Fruit fly (Drosophila melanogaster) whole organism, embryonic: ENCODE results near the gene CG10337.

Source experiments
- ATbp ChIP-seq: fragments of 200-800 bp; sonication (Bioruptor generic); optimal IDR thresholded peaks from 2 replicates; lab custom pipeline; 2017; ENCODE audit warnings: missing biosample characterization, mild to moderate bottlenecking, missing genetic modification characterization, missing genetic modification reagents
- Atf-2 ChIP-seq: fragments of 200-800 bp; sonication (Bioruptor generic); optimal IDR thresholded peaks from 2 replicates; lab custom pipeline; 2016; ENCODE audit warnings: missing biosample characterization, missing genetic modification characterization
- B-H2 ChIP-seq: fragments of 200-800 bp; sonication (Bioruptor generic); optimal IDR thresholded peaks from 2 replicates; lab custom pipeline; 2018; ENCODE audit warnings: missing biosample characterization, mild to moderate bottlenecking, missing genetic modification characterization
- BtbVII ChIP-seq: fragments of 200-800 bp; sonication (Bioruptor generic); optimal IDR thresholded peaks from 3 replicates; lab custom pipeline; 2017; ENCODE audit warnings: missing biosample characterization, mild to moderate bottlenecking, missing genetic modification characterization
- Bteb2 ChIP-seq: fragments of 200-800 bp; sonication (Bioruptor generic); optimal IDR thresholded peaks from 2 replicates; lab custom pipeline; 2016; ENCODE audit warnings: missing biosample characterization, missing genetic modification characterization
- CG10321 ChIP-seq: fragments of 200-800 bp; sonication (Bioruptor generic); IDR thresholded peaks from 2 replicates; pipeline ENCODE4 v1.3.6; 2022; ENCODE audit warnings: missing biosample characterization, missing genetic modification characterization
- CG10366 ChIP-seq: fragments of 200-800 bp; sonication (Bioruptor generic); IDR thresholded peaks from 2 replicates; pipeline ENCODE4 v1.3.6; 2022; ENCODE audit warnings: missing biosample characterization, missing genetic modification characterization
- CG10654 ChIP-seq: fragments of 200-800 bp; sonication (Bioruptor generic); optimal IDR thresholded peaks from 2 replicates; lab custom pipeline; 2016; ENCODE audit warnings: missing biosample characterization, missing genetic modification characterization
- CG11695 ChIP-seq: fragments of 200-800 bp; sonication (Bioruptor generic); IDR thresholded peaks from 3 replicates; pipeline ENCODE4 v1.3.6; 2022; ENCODE audit warnings: missing biosample characterization, missing genetic modification characterization
- CG16813 ChIP-seq: fragments of 200-800 bp; sonication (Bioruptor generic); IDR thresholded peaks from 3 replicates; pipeline ENCODE4 v1.3.6; 2022; ENCODE audit warnings: missing biosample characterization, missing genetic modification characterization; ENCODE audit not compliant: partially characterized antibody
- CG17186 ChIP-seq: fragments of 200-800 bp; sonication (Bioruptor generic); optimal IDR thresholded peaks from 3 replicates; lab custom pipeline; 2017; ENCODE audit warnings: missing biosample characterization, missing genetic modification reagents, missing genetic modification characterization
- CG17385 ChIP-seq: fragments of 200-800 bp; sonication (Bioruptor generic); optimal IDR thresholded peaks from 3 replicates; lab custom pipeline; 2018; ENCODE audit warnings: missing biosample characterization, mild to moderate bottlenecking, missing genetic modification characterization
- CG2116 ChIP-seq: fragments of 200-800 bp; sonication (Bioruptor generic); optimal IDR thresholded peaks from 3 replicates; lab custom pipeline; 2018; ENCODE audit warnings: missing biosample characterization, mild to moderate bottlenecking, missing genetic modification characterization
- CG2678 ChIP-seq: fragments of 200-800 bp; sonication (Bioruptor generic); optimal IDR thresholded peaks from 3 replicates; lab custom pipeline; 2019; ENCODE audit warnings: missing biosample characterization, mild to moderate bottlenecking, missing genetic modification characterization, moderate library complexity
- CG3838 ChIP-seq: fragments of 200-800 bp; sonication (Bioruptor generic); optimal IDR thresholded peaks from 3 replicates; lab custom pipeline; 2016; ENCODE audit warnings: missing biosample characterization, missing genetic modification characterization
- CG42726 ChIP-seq: fragments of 200-800 bp; sonication (Bioruptor generic); IDR thresholded peaks from 2 replicates; pipeline ENCODE4 v1.3.6; 2022; ENCODE audit warnings: missing biosample characterization, missing genetic modification characterization; ENCODE audit not compliant: partially characterized antibody
- CG4707 ChIP-seq: fragments of 200-800 bp; sonication (Bioruptor generic); optimal IDR thresholded peaks from 2 replicates; lab custom pipeline; 2018; ENCODE audit warnings: missing biosample characterization, mild to moderate bottlenecking, missing genetic modification characterization, moderate library complexity
- CG6654 ChIP-seq: fragments of 200-800 bp; sonication (Bioruptor generic); optimal IDR thresholded peaks from 2 replicates; lab custom pipeline; 2017; ENCODE audit warnings: missing biosample characterization, mild to moderate bottlenecking, missing genetic modification characterization
- CG6765 ChIP-seq: fragments of 200-800 bp; sonication (Bioruptor generic); optimal IDR thresholded peaks from 3 replicates; lab custom pipeline; 2017; ENCODE audit warnings: missing biosample characterization, mild to moderate bottlenecking, missing genetic modification characterization
- CG7372 ChIP-seq: fragments of 200-800 bp; sonication (Bioruptor generic); IDR thresholded peaks from 2 replicates; pipeline ENCODE4 v1.3.6; 2022; ENCODE audit warnings: missing biosample characterization, missing genetic modification characterization
- CTCF ChIP-seq: fragments of 200-800 bp; sonication (Bioruptor generic); optimal IDR thresholded peaks from 2 replicates; lab custom pipeline; 2017; ENCODE audit warnings: missing biosample characterization, mild to moderate bottlenecking, missing genetic modification characterization, moderate library complexity
- CkIIα-i1 ChIP-seq: fragments of 200-800 bp; sonication (Bioruptor generic); IDR thresholded peaks from 2 replicates; pipeline ENCODE4 v1.3.6; 2022; ENCODE audit warnings: missing biosample characterization, missing genetic modification characterization
- CrebB ChIP-seq: fragments of 200-800 bp; sonication (Bioruptor generic); optimal IDR thresholded peaks from 3 replicates; lab custom pipeline; 2018; ENCODE audit warnings: missing biosample characterization, mild to moderate bottlenecking, missing genetic modification characterization
- Drgx ChIP-seq: fragments of 200-800 bp; sonication (Bioruptor generic); IDR thresholded peaks from 2 replicates; pipeline ENCODE4 v1.3.6; 2022; ENCODE audit warnings: missing biosample characterization, missing genetic modification characterization
- Ets65A ChIP-seq: fragments of 200-800 bp; sonication (Bioruptor generic); peaks from one replicate; lab custom pipeline; 2016; ENCODE audit warnings: missing biosample characterization, missing genetic modification characterization
- HHEX ChIP-seq: fragments of 200-800 bp; sonication (Bioruptor generic); optimal IDR thresholded peaks from 3 replicates; lab custom pipeline; 2017; ENCODE audit warnings: missing biosample characterization, mild to moderate bottlenecking, missing genetic modification characterization, missing genetic modification reagents
- Kr ChIP-seq: fragments of 200-800 bp; sonication (Bioruptor generic); optimal IDR thresholded peaks from 2 replicates; lab custom pipeline; 2017; ENCODE audit warnings: missing biosample characterization, mild to moderate bottlenecking, missing genetic modification characterization
- Mes4 ChIP-seq: fragments of 200-800 bp; sonication (Bioruptor generic); optimal IDR thresholded peaks from 2 replicates; lab custom pipeline; 2016; ENCODE audit warnings: missing biosample characterization, missing genetic modification characterization
- NfI ChIP-seq: fragments of 200-800 bp; sonication (Bioruptor generic); optimal IDR thresholded peaks from 3 replicates; lab custom pipeline; 2018; ENCODE audit warnings: missing biosample characterization, mild to moderate bottlenecking, missing genetic modification characterization, moderate library complexity
- Rx ChIP-seq: fragments of 200-800 bp; sonication (Bioruptor generic); IDR thresholded peaks from 2 replicates; pipeline ENCODE4 v1.3.6; 2022; ENCODE audit warnings: missing biosample characterization, missing genetic modification characterization
- Sox100B ChIP-seq: fragments of 200-800 bp; sonication (Bioruptor generic); optimal IDR thresholded peaks from 3 replicates; lab custom pipeline; 2018; ENCODE audit warnings: missing biosample characterization, mild to moderate bottlenecking, missing genetic modification characterization
- Sry-δ ChIP-seq: fragments of 200-800 bp; sonication (Bioruptor generic); optimal IDR thresholded peaks from 2 replicates; lab custom pipeline; 2016; ENCODE audit warnings: missing biosample characterization, missing genetic modification characterization
- Tbp ChIP-seq: fragments of >200 bp; optimal IDR thresholded peaks from 2 replicates; lab custom pipeline; 2018; ENCODE audit warnings: missing biosample characterization, missing genetic modification characterization
- ato ChIP-seq: fragments of 200-800 bp; sonication (Bioruptor generic); IDR thresholded peaks from 2 replicates; pipeline ENCODE4 v1.3.6; 2022; ENCODE audit warnings: missing biosample characterization, missing genetic modification characterization; ENCODE audit not compliant: partially characterized antibody
- crol ChIP-seq: fragments of 200-800 bp; sonication (Bioruptor generic); IDR thresholded peaks from 2 replicates; pipeline ENCODE4 v1.3.6; 2022; ENCODE audit warnings: missing biosample characterization, missing genetic modification characterization
- cwo ChIP-seq: fragments of 200-800 bp; sonication (Bioruptor generic); optimal IDR thresholded peaks from 3 replicates; lab custom pipeline; 2017; ENCODE audit warnings: missing biosample characterization, missing genetic modification characterization, mild to moderate bottlenecking, moderate library complexity, missing genetic modification reagents
- dimm ChIP-seq: fragments of 200-800 bp; sonication (Bioruptor generic); IDR thresholded peaks from 2 replicates; pipeline ENCODE4 v1.3.6; 2022; ENCODE audit warnings: missing biosample characterization, missing genetic modification characterization
- gce ChIP-seq: fragments of 200-800 bp; sonication (Bioruptor generic); IDR thresholded peaks from 3 replicates; pipeline ENCODE4 v1.3.6; 2022; ENCODE audit warnings: missing biosample characterization, missing genetic modification characterization
- gcm ChIP-seq: fragments of 200-800 bp; sonication (Bioruptor generic); optimal IDR thresholded peaks from 2 replicates; lab custom pipeline; 2019; ENCODE audit warnings: missing biosample characterization, mild to moderate bottlenecking, missing genetic modification characterization, moderate library complexity
- gcm2 ChIP-seq: fragments of 200-800 bp; sonication (Bioruptor generic); optimal IDR thresholded peaks from 2 replicates; lab custom pipeline; 2016; ENCODE audit warnings: missing biosample characterization, missing genetic modification characterization
- ham ChIP-seq: fragments of 200-800 bp; sonication (Bioruptor generic); IDR thresholded peaks from 2 replicates; pipeline ENCODE4 v1.3.6; 2022; ENCODE audit warnings: missing biosample characterization, missing genetic modification characterization
- hbn ChIP-seq: fragments of 200-800 bp; sonication (Bioruptor generic); IDR thresholded peaks from 2 replicates; pipeline ENCODE4 v1.3.6; 2022; ENCODE audit warnings: missing biosample characterization, missing genetic modification characterization; ENCODE audit not compliant: partially characterized antibody
- knrl ChIP-seq: fragments of 200-800 bp; sonication (Bioruptor generic); IDR thresholded peaks from 3 replicates; pipeline ENCODE4 v1.3.6; 2022; ENCODE audit warnings: missing biosample characterization, missing genetic modification characterization; ENCODE audit not compliant: partially characterized antibody
- lab ChIP-seq: fragments of 200-800 bp; sonication (Bioruptor generic); optimal IDR thresholded peaks from 3 replicates; lab custom pipeline; 2017; ENCODE audit warnings: missing biosample characterization, missing genetic modification characterization, mild to moderate bottlenecking, moderate library complexity, missing genetic modification reagents
- sc ChIP-seq, 3 experiments: fragments of >200 bp in 2 of 3; fragments of 200-800 bp in 1 of 3; sonication (Bioruptor generic) in 1 of 3; optimal IDR thresholded peaks; 2 replicates in 2 of 3; 3 replicates in 1 of 3; lab custom pipeline; 2017; ENCODE audit warnings: mild to moderate bottlenecking in 1 of 3, missing biosample characterization in 1 of 3, missing genetic modification characterization in 1 of 3, missing genetic modification reagents in 1 of 3
- sima ChIP-seq: fragments of 200-800 bp; sonication (Bioruptor generic); optimal IDR thresholded peaks from 2 replicates; lab custom pipeline; 2016; ENCODE audit warnings: missing biosample characterization, missing genetic modification characterization
- sna ChIP-seq: fragments of 200-800 bp; sonication (Bioruptor generic); IDR thresholded peaks from 2 replicates; pipeline ENCODE4 v1.3.6; 2022; ENCODE audit warnings: missing biosample characterization, missing genetic modification characterization; ENCODE audit not compliant: partially characterized antibody
- so ChIP-seq: fragments of 200-800 bp; sonication (Bioruptor generic); IDR thresholded peaks from 3 replicates; pipeline ENCODE4 v1.3.6; 2022; ENCODE audit warnings: missing biosample characterization, missing genetic modification characterization
- trem ChIP-seq: fragments of 200-800 bp; optimal IDR thresholded peaks from 3 replicates; lab custom pipeline; 2019; ENCODE audit warnings: missing biosample characterization, mild to moderate bottlenecking, missing genetic modification characterization, moderate library complexity
- unc-4 ChIP-seq: fragments of 200-800 bp; sonication (Bioruptor generic); IDR thresholded peaks from 2 replicates; pipeline ENCODE4 v1.3.6; 2022; ENCODE audit warnings: missing biosample characterization, missing genetic modification characterization; ENCODE audit not compliant: partially characterized antibody
- vnd ChIP-seq: fragments of 200-800 bp; sonication (Bioruptor generic); IDR thresholded peaks from 3 replicates; pipeline ENCODE4 v1.3.6; 2022; ENCODE audit warnings: missing biosample characterization, missing genetic modification characterization; ENCODE audit not compliant: partially characterized antibody

CG10337 gene

DNA sequence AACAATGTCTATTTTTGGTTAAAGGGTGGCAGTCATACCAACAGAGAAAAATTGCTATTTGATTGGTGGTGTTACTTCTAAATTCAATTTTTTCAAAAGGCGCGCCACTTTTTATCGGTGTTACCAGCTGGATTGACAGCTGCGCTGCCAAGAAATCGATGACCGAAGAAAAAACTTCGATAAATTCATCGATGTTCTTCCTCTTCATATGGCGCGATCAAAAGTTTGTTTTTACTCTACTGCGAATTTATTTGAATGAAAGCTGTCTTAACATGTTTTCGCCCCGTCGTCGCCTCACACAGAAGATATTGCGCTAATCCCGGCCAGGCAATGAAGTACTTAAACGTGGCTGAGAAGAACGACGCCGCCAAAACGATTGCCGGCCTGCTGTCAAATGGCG is 48.8 kb downstream of the CG10337 start, which contains the start of gene Top3alpha (continued):
- no peak for TF ChIP-seq Bteb2 (GFP tag; lab: Kevin White, UChicago)
- TF ChIP-seq CG10366 (GFP tag; lab: Robert Waterston, UW), result no peak
- no peak for TF ChIP-seq HHEX
- TF ChIP-seq CkIIα-i1 (GFP tag; lab: Robert Waterston, UW), result no peak
- TF ChIP-seq Kr, result no peak
- peak; percentile 44; the same call in 2 of the 3 replicates for TF ChIP-seq knrl (GFP tag; lab: Robert Waterston, UW)
- peak; percentile 52; the same call in 1 of the 2 replicates for TF ChIP-seq sna (GFP tag; lab: Robert Waterston, UW)
- TF ChIP-seq gcm2 (GFP tag; lab: Kevin White, UChicago), result no peak
- no peak for TF ChIP-seq gce (GFP tag; lab: Robert Waterston, UW)
- TF ChIP-seq ATbp (GFP tag; lab: Kevin White, UChicago), result no peak
- no peak for TF ChIP-seq Atf-2 (GFP tag; lab: Kevin White, UChicago)
- no peak for TF ChIP-seq so (GFP tag; lab: Robert Waterston, UW)
- TF ChIP-seq CG6654 (GFP tag; lab: Kevin White, UChicago), result no peak
- TF ChIP-seq ato (GFP tag; lab: Robert Waterston, UW), result peak; percentile 38; the same call in 1 of the 2 replicates
- no peak for TF ChIP-seq Ets65A (GFP tag; lab: Kevin White, UChicago)
- peak; percentile 72 for TF ChIP-seq CG17186 (GFP tag; lab: Kevin White, UChicago)
- TF ChIP-seq CG10321, result no peak
- TF ChIP-seq Drgx, result no peak
- TF ChIP-seq BtbVII (GFP tag; lab: Kevin White, UChicago), result no peak
- TF ChIP-seq CrebB (tag; lab: Kevin White, UChicago), result no peak
- TF ChIP-seq unc-4 (GFP tag; lab: Robert Waterston, UW), result peak; percentile 70
- no peak for TF ChIP-seq Sox100B (GFP tag; lab: Kevin White, UChicago)
- TF ChIP-seq Tbp, result no peak
- no peak for TF ChIP-seq CG7372
- TF ChIP-seq sima (GFP tag; lab: Kevin White, UChicago), result no peak
- no peak for TF ChIP-seq Rx (GFP tag; lab: Robert Waterston, UW)
- no peak for TF ChIP-seq NfI
- TF ChIP-seq CG11695 (GFP tag; lab: Robert Waterston, UW), result no peak
- TF ChIP-seq Sry-δ (GFP tag; lab: Kevin White, UChicago), result peak; percentile 66
- TF ChIP-seq CG6765 (GFP tag; lab: Kevin White, UChicago), result no peak
- TF ChIP-seq CG2678 (tag; lab: Kevin White, UChicago), result no peak
- no peak for TF ChIP-seq CTCF (GFP tag; lab: Kevin White, UChicago)
- TF ChIP-seq B-H2 (GFP tag; lab: Kevin White, UChicago), result no peak
- no peak for TF ChIP-seq CG4707 (GFP tag; lab: Kevin White, UChicago)
- no peak for TF ChIP-seq CG3838 (GFP tag; lab: Kevin White, UChicago)
- no peak for TF ChIP-seq CG10654 (GFP tag; lab: Kevin White, UChicago)
- no peak for TF ChIP-seq ham
- peak; percentile 14; the same call in 1 of the 2 replicates for TF ChIP-seq CG42726
- peak; percentile 90 for TF ChIP-seq CG2116 (GFP tag; lab: Kevin White, UChicago)
- no peak for TF ChIP-seq cwo (GFP tag; lab: Kevin White, UChicago)
- peak; percentile 48 for TF ChIP-seq vnd (GFP tag; lab: Robert Waterston, UW)
- no peak for TF ChIP-seq sc (optimal IDR thresholded peaks at IDR 0.05; lab: Kevin White, UChicago)
- TF ChIP-seq sc (GFP tag; optimal IDR thresholded peaks at IDR 0.05; lab: Kevin White, UChicago), result no peak
- no peak for TF ChIP-seq crol (GFP tag; lab: Robert Waterston, UW)
- TF ChIP-seq trem, result peak; percentile 74
- TF ChIP-seq dimm (GFP tag; lab: Robert Waterston, UW), result no peak
- TF ChIP-seq hbn (GFP tag; lab: Robert Waterston, UW), result peak; percentile 57
- TF ChIP-seq gcm (GFP tag; lab: Kevin White, UChicago), result no peak
- TF ChIP-seq CG17385, result peak; percentile 97
- TF ChIP-seq lab (GFP tag; lab: Kevin White, UChicago), result no peak
- TF ChIP-seq CG16813 (GFP tag; lab: Robert Waterston, UW), result peak; percentile 64
- TF ChIP-seq Mes4 (GFP tag; lab: Kevin White, UChicago), result no peak
